Worm (Caenorhabditis elegans): ENCODE data around the gene bus-2.

The bus-2 gene

DNA sequence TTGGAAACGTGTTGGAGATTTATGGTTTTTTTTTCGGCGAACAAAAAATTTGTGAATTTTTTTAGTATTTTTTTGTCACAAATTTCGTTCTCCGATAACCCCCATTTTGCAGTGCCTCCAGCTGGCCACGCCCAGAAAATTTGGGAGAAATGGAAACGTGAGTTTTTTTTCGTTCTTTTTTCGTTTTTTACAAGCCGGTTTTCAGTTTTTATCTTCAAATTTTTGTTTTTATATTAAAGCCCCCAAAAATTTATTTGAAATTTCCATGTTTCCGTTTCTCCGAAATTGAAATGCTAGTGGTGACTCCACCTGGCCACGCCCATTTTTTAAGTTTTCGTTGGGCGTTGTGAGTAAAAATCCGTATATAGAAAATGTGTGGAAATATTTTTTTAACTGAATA, 12.5 kb upstream of the bus-2 start:
- TF ChIP-seq ZK546.5 (tag; optimal IDR thresholded peaks at IDR 0.05) (no peak), ztf-11 (tag; optimal IDR thresholded peaks at IDR 0.05) (no peak), unc-39 (tag; optimal IDR thresholded peaks at IDR 0.05) (no peak), skn-1 (tag; optimal IDR thresholded peaks at IDR 0.05) (no peak), jun-1 (tag; optimal IDR thresholded peaks at IDR 0.05) (no peak), unc-62 (GFP tag; optimal IDR thresholded peaks at IDR 0.05) (no peak), egl-5 (tag; optimal IDR thresholded peaks at IDR 0.05) (no peak), nhr-237 (tag; optimal IDR thresholded peaks at IDR 0.05) (no peak), nhr-25 (tag; optimal IDR thresholded peaks at IDR 0.05) (no peak), mdl-1 (tag; optimal IDR thresholded peaks at IDR 0.05) (no peak), eor-1 (tag; optimal IDR thresholded peaks at IDR 0.05) (no peak), pqm-1 (tag; optimal IDR thresholded peaks at IDR 0.05) (no peak)

DNA sequence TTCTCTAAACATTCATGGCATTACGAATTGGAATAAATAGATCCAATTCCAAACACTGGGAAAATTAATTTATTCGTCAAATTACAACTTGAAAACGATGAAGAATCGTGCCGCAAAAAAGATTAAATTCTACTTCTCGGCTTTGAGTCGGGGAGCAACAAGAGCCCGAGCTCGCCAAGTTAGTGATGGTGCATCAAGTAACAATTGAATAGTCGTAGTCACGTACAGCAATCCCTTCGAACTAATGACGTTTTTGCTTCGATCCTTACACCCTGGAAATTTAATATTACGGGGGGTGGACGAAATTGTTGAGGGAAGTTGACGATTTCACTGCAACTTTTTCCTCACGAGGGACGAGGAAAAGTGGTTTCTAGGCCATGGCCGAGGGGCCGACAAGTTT, 8.0 kb upstream of the bus-2 start:
- no peak for TF ChIP-seq R02D3.7 (tag; optimal IDR thresholded peaks at IDR 0.05)
- TF ChIP-seq fkh-10 (GFP tag; optimal IDR thresholded peaks at IDR 0.05): peak; percentile 30

DNA sequence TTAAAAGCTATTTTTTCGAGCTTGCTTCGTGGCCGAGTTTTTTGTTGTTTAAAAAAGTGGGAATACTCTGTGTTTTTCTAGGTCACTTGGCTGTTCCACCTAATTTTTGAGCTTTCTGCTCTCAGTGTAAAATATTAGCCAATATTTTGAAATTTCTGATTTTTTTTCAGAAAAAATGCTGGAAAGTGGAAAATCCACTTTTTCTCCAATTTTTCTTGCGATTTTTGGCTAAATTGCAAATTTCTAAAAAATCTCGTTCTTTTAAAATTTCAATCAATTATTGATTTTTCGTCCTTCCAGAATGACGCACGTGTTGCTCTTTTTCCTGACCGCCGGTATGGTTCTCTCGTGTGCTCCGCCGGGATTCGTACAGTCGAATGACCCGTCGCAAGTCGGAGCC, 7.3 kb downstream of the bus-2 start, which contains the start of gene K08D12.4:
TSS of gene K08D12.4 (plus strand) at position 301 of the 400 bp plus-strand sequence.
- TF ChIP-seq nhr-12 (tag; optimal IDR thresholded peaks at IDR 0.05): no peak
- no peak for TF ChIP-seq fkh-2 (tag; optimal IDR thresholded peaks at IDR 0.05)
- peak; percentile 2 for TF ChIP-seq ceh-28 (tag; optimal IDR thresholded peaks at IDR 0.05)
- TF ChIP-seq nhr-76 (tag; optimal IDR thresholded peaks at IDR 0.05): no peak

DNA sequence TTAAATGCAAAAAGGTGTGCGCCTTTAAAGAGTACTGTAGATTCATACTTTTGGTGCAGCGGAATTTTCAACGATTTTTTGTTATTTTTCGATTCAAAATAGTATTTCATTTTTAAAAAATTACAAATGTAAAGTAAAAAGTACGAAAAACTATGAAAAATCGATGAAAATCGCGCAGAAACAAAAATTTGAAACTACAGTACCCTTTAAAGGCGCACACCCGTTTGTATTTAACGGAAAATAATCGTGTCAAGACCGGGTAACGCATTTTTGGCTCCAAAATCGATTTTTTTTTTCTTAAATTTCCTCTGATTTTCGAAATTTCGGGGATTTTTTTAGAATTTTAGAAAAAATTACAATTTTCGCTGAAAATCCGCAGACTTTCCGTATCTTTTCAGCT, 8.3 kb downstream of the bus-2 start:
- no peak for TF ChIP-seq ama-1 (optimal IDR thresholded peaks at IDR 0.05)
- TF ChIP-seq skn-1 (tag; optimal IDR thresholded peaks at IDR 0.05): no peak
- TF ChIP-seq fos-1 (tag; optimal IDR thresholded peaks at IDR 0.05): no peak
- no peak for TF ChIP-seq nhr-11 (tag; optimal IDR thresholded peaks at IDR 0.05)
- no peak for TF ChIP-seq ceh-9 (tag; optimal IDR thresholded peaks at IDR 0.05)
- no peak for TF ChIP-seq ceh-28 (tag; optimal IDR thresholded peaks at IDR 0.05)
- no peak for TF ChIP-seq ztf-4 (tag; optimal IDR thresholded peaks at IDR 0.05)
- no peak for TF ChIP-seq ztf-11 (tag; optimal IDR thresholded peaks at IDR 0.05)

DNA sequence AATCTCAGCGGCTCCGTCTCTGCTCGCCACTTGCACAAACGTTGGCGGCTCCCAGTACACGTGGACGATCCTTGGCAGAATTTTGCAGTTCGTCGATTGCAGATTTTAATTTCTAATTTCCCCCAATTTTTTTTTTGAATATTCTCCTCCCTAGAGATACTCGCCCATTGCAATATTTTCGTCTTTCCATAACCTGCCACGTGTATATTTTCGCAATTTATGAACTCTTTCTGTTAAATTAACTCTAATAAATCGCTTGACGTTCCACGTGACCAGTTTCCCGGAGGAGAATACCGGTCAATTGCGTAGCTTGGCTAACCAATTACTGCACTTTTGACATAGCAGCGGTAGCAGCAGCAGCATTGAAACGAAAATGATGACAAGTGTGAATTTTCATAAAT, 8.7 kb downstream of the bus-2 start:
- TF ChIP-seq tbx-2 (tag; optimal IDR thresholded peaks at IDR 0.05): no peak
- no peak for TF ChIP-seq nhr-12 (tag; optimal IDR thresholded peaks at IDR 0.05)
- no peak for TF ChIP-seq elt-1 (tag; optimal IDR thresholded peaks at IDR 0.05)
- TF ChIP-seq lsy-12 (tag; optimal IDR thresholded peaks at IDR 0.05): no peak
- TF ChIP-seq mml-1 (tag; optimal IDR thresholded peaks at IDR 0.05): no peak
- no peak for TF ChIP-seq daf-12 (tag; optimal IDR thresholded peaks at IDR 0.05)
- no peak for TF ChIP-seq egl-27 (tag; optimal IDR thresholded peaks at IDR 0.05)
- TF ChIP-seq elt-3 (tag; optimal IDR thresholded peaks at IDR 0.05): no peak
- TF ChIP-seq ceh-28 (tag; optimal IDR thresholded peaks at IDR 0.05): no peak
- peak; percentile 14 for TF ChIP-seq nfya-1 (tag; optimal IDR thresholded peaks at IDR 0.05; ENCODE audit: insufficient read depth)
- TF ChIP-seq nhr-25 (tag; optimal IDR thresholded peaks at IDR 0.05): peak; percentile 28
- peak; percentile 32 for TF ChIP-seq nhr-43 (tag; optimal IDR thresholded peaks at IDR 0.05; ENCODE audit: poor library complexity, severe bottlenecking)
- TF ChIP-seq pha-4 (tag; optimal IDR thresholded peaks at IDR 0.05): no peak
- TF ChIP-seq ama-1 (optimal IDR thresholded peaks at IDR 0.05): peak; percentile 57
- TF ChIP-seq snpc-4 (tag; optimal IDR thresholded peaks at IDR 0.05): no peak
- no peak for TF ChIP-seq elt-2 (tag; optimal IDR thresholded peaks at IDR 0.05)
- no peak for TF ChIP-seq nhr-77 (tag; optimal IDR thresholded peaks at IDR 0.05)
- TF ChIP-seq unc-62 (GFP tag; optimal IDR thresholded peaks at IDR 0.05): no peak
- no peak for TF ChIP-seq nhr-67 (tag; optimal IDR thresholded peaks at IDR 0.05)
- TF ChIP-seq lin-39 (tag; optimal IDR thresholded peaks at IDR 0.05): no peak
- no peak for TF ChIP-seq skn-1 (tag; optimal IDR thresholded peaks at IDR 0.05)
- peak; percentile 80 for TF ChIP-seq aly-2 (tag; optimal IDR thresholded peaks at IDR 0.05)
- no peak for TF ChIP-seq nhr-28 (tag; optimal IDR thresholded peaks at IDR 0.05)
- TF ChIP-seq ZK546.5 (tag; optimal IDR thresholded peaks at IDR 0.05): peak; percentile 8
- TF ChIP-seq ceh-9 (tag; optimal IDR thresholded peaks at IDR 0.05): no peak
- TF ChIP-seq fkh-10 (GFP tag; optimal IDR thresholded peaks at IDR 0.05): no peak
- no peak for TF ChIP-seq mdl-1 (tag; optimal IDR thresholded peaks at IDR 0.05)
- no peak for TF ChIP-seq nhr-11 (tag; optimal IDR thresholded peaks at IDR 0.05)
- TF ChIP-seq sea-2 (GFP tag; optimal IDR thresholded peaks at IDR 0.05): no peak
- TF ChIP-seq nhr-76 (tag; optimal IDR thresholded peaks at IDR 0.05): no peak
- TF ChIP-seq pqm-1 (tag; optimal IDR thresholded peaks at IDR 0.05): no peak
- TF ChIP-seq hmg-11 (tag; optimal IDR thresholded peaks at IDR 0.05): peak; percentile 3
- TF ChIP-seq ztf-4 (tag; optimal IDR thresholded peaks at IDR 0.05): no peak
- no peak for TF ChIP-seq nhr-237 (tag; optimal IDR thresholded peaks at IDR 0.05)
- TF ChIP-seq eor-1 (tag; optimal IDR thresholded peaks at IDR 0.05): no peak
- TF ChIP-seq unc-39 (tag; optimal IDR thresholded peaks at IDR 0.05): no peak
- no peak for TF ChIP-seq nhr-23 (tag; optimal IDR thresholded peaks at IDR 0.05)
- TF ChIP-seq fos-1 (tag; optimal IDR thresholded peaks at IDR 0.05): no peak
- TF ChIP-seq fkh-2 (tag; optimal IDR thresholded peaks at IDR 0.05): no peak
- no peak for TF ChIP-seq lin-15B (tag; optimal IDR thresholded peaks at IDR 0.05)
